Worm (Caenorhabditis elegans): ENCODE data around the gene C12D8.20.

- TF ChIP-seq tbx-2 (tag; optimal IDR thresholded peaks at IDR 0.05) = no peak
- no peak for TF ChIP-seq pqm-1 (tag; optimal IDR thresholded peaks at IDR 0.05)
- no peak for TF ChIP-seq ceh-30 (tag; optimal IDR thresholded peaks at IDR 0.05)
- no peak for TF ChIP-seq ama-1 (optimal IDR thresholded peaks at IDR 0.05)
- no peak for TF ChIP-seq ceh-48 (tag; optimal IDR thresholded peaks at IDR 0.05)
- TF ChIP-seq elt-2 (tag; optimal IDR thresholded peaks at IDR 0.05) = no peak
- TF ChIP-seq lin-11 (tag; optimal IDR thresholded peaks at IDR 0.05) = no peak
- no peak for TF ChIP-seq ttx-3 (tag; optimal IDR thresholded peaks at IDR 0.05)
- TF ChIP-seq T23F11.4 (GFP tag; optimal IDR thresholded peaks at IDR 0.05) = no peak
- TF ChIP-seq rnt-1 (tag; optimal IDR thresholded peaks at IDR 0.05) = no peak
Measured at ce11 chrV:10225610-10226009, 3.5 kb downstream of the C12D8.20 start, which contains the start of gene daf-36.

Measured in whole organism, late embryonic.